Worm (Caenorhabditis elegans) whole organism, mixed stage, embryonic: ENCODE results near the gene F16F9.4.

Source experiments
- M03D4.4 ChIP-seq: sonication (generic microtip); optimal IDR thresholded peaks from 2 replicates; lab custom pipeline; 2017; ENCODE audit warnings: mild to moderate bottlenecking, missing genetic modification characterization, missing compliant biosample characterization
- bed-3 ChIP-seq: fragments of 200-800 bp; sonication (Bioruptor generic); optimal IDR thresholded peaks from 3 replicates; lab custom pipeline; 2018; ENCODE audit warnings: mild to moderate bottlenecking, missing genetic modification characterization, moderate library complexity, missing compliant biosample characterization
- blmp-1 ChIP-seq: fragments of 150-350 bp; optimal IDR thresholded peaks from 2 replicates; lab custom pipeline; 2014; ENCODE audit warnings: missing biosample characterization, missing genetic modification characterization
- ceh-39 ChIP-seq: fragments of 150-350 bp; optimal IDR thresholded peaks from 2 replicates; lab custom pipeline; 2014; ENCODE audit warnings: missing biosample characterization, missing genetic modification characterization
- ceh-43 ChIP-seq: fragments of 200-800 bp; sonication (Bioruptor generic); optimal IDR thresholded peaks from 2 replicates; lab custom pipeline; 2018; ENCODE audit warnings: mild to moderate bottlenecking, missing genetic modification characterization, moderate library complexity, missing compliant biosample characterization
- ceh-83 ChIP-seq: fragments of 200-800 bp; sonication (Bioruptor generic); optimal IDR thresholded peaks from 2 replicates; lab custom pipeline; 2018; ENCODE audit warnings: mild to moderate bottlenecking, missing genetic modification characterization, missing compliant biosample characterization
- ces-1 ChIP-seq: fragments of 150-350 bp; optimal IDR thresholded peaks from 2 replicates; lab custom pipeline; 2014; ENCODE audit warnings: missing biosample characterization, missing genetic modification reagents, missing genetic modification characterization
- cnd-1 ChIP-seq: fragments of 200-800 bp; sonication (Bioruptor generic); optimal IDR thresholded peaks from 2 replicates; lab custom pipeline; 2018; ENCODE audit warnings: mild to moderate bottlenecking, missing genetic modification characterization, missing compliant biosample characterization
- drap-1 ChIP-seq: fragments of 200-800 bp; sonication (Bioruptor generic); optimal IDR thresholded peaks from 3 replicates; lab custom pipeline; 2018; ENCODE audit warnings: mild to moderate bottlenecking, missing genetic modification characterization, missing compliant biosample characterization
- elt-1 ChIP-seq: sonication (generic microtip); optimal IDR thresholded peaks from 2 replicates; lab custom pipeline; 2017; ENCODE audit warnings: missing genetic modification characterization, mild to moderate bottlenecking, missing compliant biosample characterization, antibody characterized with exemption, moderate library complexity, borderline replicate concordance; ENCODE audit not compliant: insufficient read depth
- elt-3 ChIP-seq: fragments of 150-350 bp; optimal IDR thresholded peaks from 2 replicates; lab custom pipeline; 2014; ENCODE audit warnings: missing biosample characterization, missing genetic modification characterization
- flh-1 ChIP-seq: fragments of 200-800 bp; sonication (Bioruptor generic); optimal IDR thresholded peaks from 2 replicates; lab custom pipeline; 2018; ENCODE audit warnings: mild to moderate bottlenecking, missing genetic modification characterization, moderate library complexity, missing compliant biosample characterization
- ham-2 ChIP-seq: fragments of 200-800 bp; sonication (Bioruptor generic); optimal IDR thresholded peaks from 2 replicates; lab custom pipeline; 2018; ENCODE audit warnings: mild to moderate bottlenecking, missing genetic modification characterization, missing compliant biosample characterization
- hlh-1 ChIP-seq: fragments of 150-350 bp; optimal IDR thresholded peaks from 2 replicates; lab custom pipeline; 2014; ENCODE audit warnings: missing biosample characterization, missing genetic modification reagents, missing genetic modification characterization
- lin-13 ChIP-seq: fragments of 150-350 bp; optimal IDR thresholded peaks from 2 replicates; lab custom pipeline; 2014; ENCODE audit warnings: missing biosample characterization, missing genetic modification characterization
- lin-32 ChIP-seq: fragments of 200-800 bp; sonication (Bioruptor generic); optimal IDR thresholded peaks from 2 replicates; lab custom pipeline; 2018; ENCODE audit warnings: mild to moderate bottlenecking, missing genetic modification characterization, missing compliant biosample characterization
- lsy-2 ChIP-seq: fragments of 150-350 bp; optimal IDR thresholded peaks from 2 replicates; lab custom pipeline; 2014; ENCODE audit warnings: missing biosample characterization, missing genetic modification characterization
- mab-5 ChIP-seq: fragments of 150-350 bp; optimal IDR thresholded peaks from 2 replicates; lab custom pipeline; 2014; ENCODE audit warnings: missing biosample characterization, missing genetic modification characterization
- mep-1 ChIP-seq: fragments of 150-350 bp; optimal IDR thresholded peaks from 2 replicates; lab custom pipeline; 2017; ENCODE audit warnings: missing biosample characterization, missing genetic modification reagents, missing genetic modification characterization, inconsistent platforms
- mls-2 ChIP-seq: sonication (generic microtip); optimal IDR thresholded peaks from 2 replicates; lab custom pipeline; 2016; ENCODE audit warnings: mild to moderate bottlenecking, missing genetic modification characterization, moderate library complexity, missing compliant biosample characterization
- nhr-2 ChIP-seq: fragments of 150-350 bp; optimal IDR thresholded peaks from 2 replicates; lab custom pipeline; 2014; ENCODE audit warnings: missing biosample characterization, missing genetic modification characterization
- nhr-237 ChIP-seq: fragments of 150-350 bp; optimal IDR thresholded peaks from 2 replicates; lab custom pipeline; 2014; ENCODE audit warnings: missing biosample characterization, missing genetic modification characterization
- nhr-28 ChIP-seq: fragments of 150-350 bp; optimal IDR thresholded peaks from 2 replicates; lab custom pipeline; 2014; ENCODE audit warnings: missing biosample characterization, missing genetic modification characterization
- nhr-76 ChIP-seq: sonication (generic microtip); optimal IDR thresholded peaks from 2 replicates; lab custom pipeline; 2017; ENCODE audit warnings: missing biosample characterization, missing genetic modification characterization
- pha-4 ChIP-seq: fragments of 150-350 bp; optimal IDR thresholded peaks from 2 replicates; lab custom pipeline; 2018; ENCODE audit warnings: missing biosample characterization, missing genetic modification reagents, missing genetic modification characterization
- snpc-4 ChIP-seq: fragments of 150-350 bp; optimal IDR thresholded peaks from 2 replicates; lab custom pipeline; 2014; ENCODE audit warnings: missing biosample characterization, missing genetic modification characterization
- sptf-1 ChIP-seq: sonication (generic microtip); optimal IDR thresholded peaks from 2 replicates; lab custom pipeline; 2017; ENCODE audit warnings: mild to moderate bottlenecking, missing genetic modification characterization, moderate library complexity, missing compliant biosample characterization
- tbx-8 ChIP-seq: fragments of 200-800 bp; sonication (Bioruptor generic); optimal IDR thresholded peaks from 2 replicates; lab custom pipeline; 2018; ENCODE audit warnings: mild to moderate bottlenecking, missing genetic modification characterization, moderate library complexity, missing compliant biosample characterization
- unc-39 ChIP-seq: fragments of 150-350 bp; optimal IDR thresholded peaks from 2 replicates; lab custom pipeline; 2014; ENCODE audit warnings: missing biosample characterization, missing genetic modification characterization
- unc-62 ChIP-seq: fragments of 150-350 bp; optimal IDR thresholded peaks from 2 replicates; lab custom pipeline; 2014; ENCODE audit warnings: missing biosample characterization, missing genetic modification reagents, missing genetic modification characterization
- zip-8 ChIP-seq: fragments of 150-350 bp; optimal IDR thresholded peaks from 2 replicates; lab custom pipeline; 2014; ENCODE audit warnings: missing biosample characterization, missing genetic modification characterization
- ztf-11 ChIP-seq: fragments of 150-350 bp; optimal IDR thresholded peaks from 2 replicates; lab custom pipeline; 2014; ENCODE audit warnings: missing biosample characterization, missing genetic modification characterization

Gene F16F9.4

DNA sequence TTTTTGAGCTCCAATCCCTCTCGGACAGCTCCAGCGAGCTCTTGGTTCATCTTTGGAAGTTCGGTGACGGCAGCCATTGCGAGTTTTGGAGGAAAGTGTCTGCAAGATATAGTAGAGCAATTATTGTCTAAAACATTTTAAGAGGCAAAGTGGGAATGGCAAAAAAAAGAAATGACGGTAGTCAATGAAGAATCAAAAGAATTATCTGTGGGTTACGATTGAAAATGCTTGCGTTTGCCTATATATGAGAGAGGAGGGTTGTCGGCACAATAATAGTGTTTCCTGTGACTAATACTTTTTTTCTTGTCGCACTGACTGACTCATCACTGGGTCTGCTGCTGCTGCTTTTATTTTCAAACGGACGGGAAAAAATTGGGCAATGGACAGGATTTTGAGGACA lies 39.5 kb downstream of the F16F9.4 start, which contains the start of gene tth-1:
Gene tth-1 (minus strand): TSS at position 101 of the 400 bp plus-strand sequence.
- TF ChIP-seq lsy-2 (tag; lab: Kevin White, UChicago): no peak
- no peak for TF ChIP-seq nhr-237 (tag; lab: Kevin White, UChicago)
- no peak for TF ChIP-seq mls-2 (tag; lab: Kevin White, UChicago)
- no peak for TF ChIP-seq ceh-39 (tag; lab: Kevin White, UChicago)
- no peak for TF ChIP-seq ceh-43
- TF ChIP-seq snpc-4: no peak
- no peak for TF ChIP-seq tbx-8 (GFP tag; lab: Kevin White, UChicago)
- no peak for TF ChIP-seq cnd-1 (tag; lab: Kevin White, UChicago)
- no peak for TF ChIP-seq bed-3 (GFP tag; lab: Kevin White, UChicago)
- TF ChIP-seq drap-1 (GFP tag; lab: Kevin White, UChicago): no peak
- TF ChIP-seq sptf-1 (tag; lab: Kevin White, UChicago): no peak
- no peak for TF ChIP-seq M03D4.4 (tag; lab: Kevin White, UChicago)
- TF ChIP-seq unc-62 (GFP tag; lab: Kevin White, UChicago): no peak
- no peak for TF ChIP-seq lin-32
- no peak for TF ChIP-seq flh-1 (GFP tag; lab: Kevin White, UChicago)
- TF ChIP-seq elt-3: no peak

DNA sequence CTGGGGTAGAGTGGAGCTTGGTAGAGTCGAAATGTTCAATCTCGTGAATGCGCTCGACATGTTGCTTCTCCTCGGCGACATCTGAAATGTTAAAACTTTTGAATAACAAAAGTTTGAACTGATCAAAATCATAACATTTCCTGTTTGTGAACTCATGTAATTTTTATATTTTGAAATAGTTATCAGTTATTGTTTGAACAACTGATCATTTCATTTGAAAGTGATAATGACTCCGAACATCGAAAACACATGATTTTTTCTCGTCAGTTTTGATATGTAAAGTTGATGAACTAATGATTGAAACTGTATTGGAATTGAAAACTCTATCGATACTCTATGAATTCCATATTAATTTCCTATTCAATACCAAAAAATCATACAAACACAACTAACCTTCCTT lies 40.0 kb downstream of the F16F9.4 start:
- TF ChIP-seq hlh-1 (tag; lab: Kevin White, UChicago): no peak
- no peak for TF ChIP-seq ceh-39 (tag; lab: Kevin White, UChicago)
- no peak for TF ChIP-seq mls-2 (tag; lab: Kevin White, UChicago)
- TF ChIP-seq blmp-1: no peak
- TF ChIP-seq ceh-83 (GFP tag; lab: Kevin White, UChicago): no peak
- no peak for TF ChIP-seq ztf-11 (tag; lab: Kevin White, UChicago)
- no peak for TF ChIP-seq nhr-237 (tag; lab: Kevin White, UChicago)
- TF ChIP-seq unc-62 (GFP tag; lab: Kevin White, UChicago): no peak
- no peak for TF ChIP-seq ces-1

DNA sequence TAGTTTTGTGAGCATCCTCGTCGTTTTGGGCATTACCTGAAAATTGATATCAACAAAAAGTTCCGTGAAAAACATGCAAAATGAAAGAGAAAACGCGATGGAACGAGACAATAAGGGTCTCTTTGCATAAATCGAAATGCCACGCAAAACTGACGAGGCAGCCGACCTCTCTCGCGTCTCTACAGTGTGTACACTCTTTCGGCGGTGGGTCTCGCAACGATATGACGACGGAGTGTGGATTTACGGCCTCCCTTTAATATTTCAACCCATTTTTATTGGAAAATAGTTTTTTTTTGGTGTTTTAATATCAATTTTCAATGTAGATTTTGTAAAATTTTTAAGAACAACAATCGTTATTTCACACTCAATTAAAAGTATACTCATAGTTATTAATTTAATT lies 41.1 kb downstream of the F16F9.4 start, which contains the start of gene tag-123:
Gene tag-123 (minus strand): TSS at position 36 of the 400 bp plus-strand sequence.
- TF ChIP-seq lin-32 (no peak), blmp-1 (no peak), cnd-1 (tag; lab: Kevin White, UChicago) (no peak), ceh-39 (tag; lab: Kevin White, UChicago) (no peak), mep-1 (tag; lab: Kevin White, UChicago) (peak; percentile 66), ces-1 (peak; percentile 40), ztf-11 (tag; lab: Kevin White, UChicago) (no peak), nhr-237 (tag; lab: Kevin White, UChicago) (no peak), pha-4 (tag; lab: Kevin White, UChicago) (peak; percentile 76), lsy-2 (tag; lab: Kevin White, UChicago) (peak; percentile 37), tbx-8 (GFP tag; lab: Kevin White, UChicago) (no peak), nhr-2 (no peak), elt-3 (no peak), elt-1 (tag; lab: Kevin White, UChicago) (no peak), ham-2 (GFP tag; lab: Kevin White, UChicago) (no peak), unc-62 (GFP tag; lab: Kevin White, UChicago) (no peak), zip-8 (tag; lab: Kevin White, UChicago) (peak; percentile 15), unc-39 (no peak), hlh-1 (tag; lab: Kevin White, UChicago) (peak; percentile 10), nhr-76 (no peak), lin-13 (tag; lab: Kevin White, UChicago) (peak; percentile 47), ceh-83 (GFP tag; lab: Kevin White, UChicago) (no peak), bed-3 (GFP tag; lab: Kevin White, UChicago) (no peak)

DNA sequence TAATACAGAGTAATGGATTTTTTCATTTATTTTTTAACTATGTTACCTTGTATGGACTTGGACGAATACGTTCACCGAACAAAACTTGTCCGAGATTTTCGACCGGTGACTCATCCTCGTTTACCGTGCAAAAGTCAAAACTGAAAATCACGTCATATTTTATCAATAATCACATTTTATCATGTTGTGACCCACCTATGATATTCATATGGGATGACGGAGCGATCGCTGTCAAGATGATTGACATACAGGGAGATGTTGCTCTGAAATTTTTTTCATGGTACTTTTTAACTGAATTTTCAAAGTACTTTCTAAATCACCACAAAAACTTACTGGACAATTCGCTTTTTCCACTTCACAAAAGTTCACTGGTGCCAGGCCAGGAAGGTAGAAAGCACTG lies 41.6 kb downstream of the F16F9.4 start:
- no peak for TF ChIP-seq elt-3
- TF ChIP-seq nhr-237 (tag; lab: Kevin White, UChicago): no peak
- no peak for TF ChIP-seq unc-62 (GFP tag; lab: Kevin White, UChicago)
- TF ChIP-seq tbx-8 (GFP tag; lab: Kevin White, UChicago): no peak
- TF ChIP-seq elt-1 (tag; lab: Kevin White, UChicago): no peak
- TF ChIP-seq ceh-83 (GFP tag; lab: Kevin White, UChicago): no peak
- no peak for TF ChIP-seq cnd-1 (tag; lab: Kevin White, UChicago)
- no peak for TF ChIP-seq snpc-4
- no peak for TF ChIP-seq mab-5
- no peak for TF ChIP-seq unc-39
- TF ChIP-seq M03D4.4 (tag; lab: Kevin White, UChicago): no peak
- TF ChIP-seq ztf-11 (tag; lab: Kevin White, UChicago): no peak
- TF ChIP-seq flh-1 (GFP tag; lab: Kevin White, UChicago): no peak
- no peak for TF ChIP-seq nhr-2
- no peak for TF ChIP-seq pha-4 (tag; lab: Kevin White, UChicago)
- no peak for TF ChIP-seq lsy-2 (tag; lab: Kevin White, UChicago)
- TF ChIP-seq nhr-28 (tag; lab: Kevin White, UChicago): no peak
- no peak for TF ChIP-seq mls-2 (tag; lab: Kevin White, UChicago)
- no peak for TF ChIP-seq lin-32
- no peak for TF ChIP-seq sptf-1 (tag; lab: Kevin White, UChicago)
